Fruit fly (Drosophila melanogaster) whole organism, embryonic: ENCODE measurements around the gene CG12594.

ENCODE experiments used
- Ada2b ChIP-seq: fragments of 200-800 bp; sonication (Bioruptor generic); IDR thresholded peaks from 2 replicates; pipeline ENCODE4 v1.3.6; 2022; ENCODE audit warnings: missing biosample characterization, missing genetic modification characterization
- CG10209 ChIP-seq: fragments of 200-800 bp; sonication (Bioruptor generic); optimal IDR thresholded peaks from 3 replicates; lab custom pipeline; 2017; ENCODE audit warnings: missing biosample characterization, mild to moderate bottlenecking, missing genetic modification characterization, missing genetic modification reagents
- CG1024 ChIP-seq: fragments of 200-800 bp; sonication (Bioruptor generic); IDR thresholded peaks from 2 replicates; pipeline ENCODE4 v1.3.6; 2022; ENCODE audit warnings: missing biosample characterization, missing genetic modification characterization
- CG10267 ChIP-seq: fragments of 200-800 bp; sonication (Bioruptor generic); optimal IDR thresholded peaks from 2 replicates; lab custom pipeline; 2018; ENCODE audit warnings: missing biosample characterization, mild to moderate bottlenecking, missing genetic modification characterization, moderate library complexity
- CG10431 ChIP-seq: fragments of 200-800 bp; sonication (Bioruptor generic); optimal IDR thresholded peaks from 3 replicates; lab custom pipeline; 2018; ENCODE audit warnings: missing biosample characterization, mild to moderate bottlenecking, missing genetic modification characterization
- CG11093 ChIP-seq: fragments of 200-800 bp; sonication (Bioruptor generic); IDR thresholded peaks from 3 replicates; pipeline ENCODE4 v1.3.6; 2022; ENCODE audit warnings: missing biosample characterization, missing genetic modification characterization
- CG11695 ChIP-seq: fragments of 200-800 bp; sonication (Bioruptor generic); IDR thresholded peaks from 3 replicates; pipeline ENCODE4 v1.3.6; 2022; ENCODE audit warnings: missing biosample characterization, missing genetic modification characterization
- CG12659 ChIP-seq: fragments of 200-800 bp; sonication (Bioruptor generic); optimal IDR thresholded peaks from 3 replicates; lab custom pipeline; 2017; ENCODE audit warnings: mild to moderate bottlenecking, missing biosample characterization, missing genetic modification reagents, missing genetic modification characterization
- CG12744 ChIP-seq: fragments of 200-800 bp; sonication (Bioruptor generic); optimal IDR thresholded peaks from 2 replicates; lab custom pipeline; 2016; ENCODE audit warnings: missing biosample characterization, missing genetic modification characterization
- CG13287 ChIP-seq: fragments of 200-800 bp; sonication (Bioruptor generic); IDR thresholded peaks from 2 replicates; pipeline ENCODE4 v1.3.6; 2022; ENCODE audit warnings: missing biosample characterization, missing genetic modification characterization; ENCODE audit not compliant: partially characterized antibody
- CG13894 ChIP-seq: fragments of 200-800 bp; sonication (Bioruptor generic); optimal IDR thresholded peaks from 3 replicates; lab custom pipeline; 2018; ENCODE audit warnings: missing biosample characterization, mild to moderate bottlenecking, missing genetic modification characterization, moderate library complexity
- CG15269 ChIP-seq: fragments of 200-800 bp; sonication (Bioruptor generic); optimal IDR thresholded peaks from 2 replicates; lab custom pipeline; 2018; ENCODE audit warnings: missing biosample characterization, mild to moderate bottlenecking, missing genetic modification characterization, moderate library complexity
- CG1603 ChIP-seq: fragments of 200-800 bp; sonication (Bioruptor generic); optimal IDR thresholded peaks from 2 replicates; lab custom pipeline; 2019; ENCODE audit warnings: missing biosample characterization, mild to moderate bottlenecking, missing genetic modification characterization, moderate library complexity
- CG17385 ChIP-seq: fragments of 200-800 bp; sonication (Bioruptor generic); optimal IDR thresholded peaks from 3 replicates; lab custom pipeline; 2018; ENCODE audit warnings: missing biosample characterization, mild to moderate bottlenecking, missing genetic modification characterization
- CG17829 ChIP-seq: fragments of 200-800 bp; optimal IDR thresholded peaks from 2 replicates; lab custom pipeline; 2019; ENCODE audit warnings: missing biosample characterization, mild to moderate bottlenecking, missing genetic modification characterization, moderate library complexity
- CG18619 ChIP-seq: fragments of 200-800 bp; sonication (Bioruptor generic); optimal IDR thresholded peaks from 3 replicates; lab custom pipeline; 2017; ENCODE audit warnings: missing biosample characterization, mild to moderate bottlenecking, missing genetic modification characterization
- CG2116 ChIP-seq: fragments of 200-800 bp; sonication (Bioruptor generic); optimal IDR thresholded peaks from 3 replicates; lab custom pipeline; 2018; ENCODE audit warnings: missing biosample characterization, mild to moderate bottlenecking, missing genetic modification characterization
- CG30020 ChIP-seq: fragments of 200-800 bp; optimal IDR thresholded peaks from 2 replicates; lab custom pipeline; 2019; ENCODE audit warnings: missing biosample characterization, mild to moderate bottlenecking, missing genetic modification characterization, moderate library complexity
- CG32532 ChIP-seq: fragments of 200-800 bp; sonication (Bioruptor generic); IDR thresholded peaks from 2 replicates; pipeline ENCODE4 v1.3.6; 2022; ENCODE audit warnings: missing biosample characterization, missing genetic modification characterization
- CG42726 ChIP-seq: fragments of 200-800 bp; sonication (Bioruptor generic); IDR thresholded peaks from 2 replicates; pipeline ENCODE4 v1.3.6; 2022; ENCODE audit warnings: missing biosample characterization, missing genetic modification characterization; ENCODE audit not compliant: partially characterized antibody
- CG8290 ChIP-seq, 3 experiments: fragments of 200-800 bp; sonication (Bioruptor generic); optimal IDR thresholded peaks; 2 replicates each; lab custom pipeline; 2016 to 2019; ENCODE audit warnings: missing biosample characterization in 3 of 3, missing genetic modification characterization in 3 of 3, mild to moderate bottlenecking in 2 of 3, moderate library complexity in 1 of 3
- Dp ChIP-seq: fragments of 200-800 bp; sonication (Bioruptor generic); optimal IDR thresholded peaks from 2 replicates; lab custom pipeline; 2018; ENCODE audit warnings: missing biosample characterization, mild to moderate bottlenecking, missing genetic modification characterization, moderate library complexity
- E2f2 ChIP-seq: fragments of 200-800 bp; sonication (Bioruptor generic); IDR thresholded peaks from 2 replicates; pipeline ENCODE4 v1.3.6; 2022; ENCODE audit warnings: missing biosample characterization, missing genetic modification characterization
- Eip74EF ChIP-seq, 2 experiments: fragments of 200-800 bp in 1 of 2; fragments of >200 bp in 1 of 2; sonication (Bioruptor generic) in 1 of 2; optimal IDR thresholded peaks; 2 replicates each; lab custom pipeline; 2017 to 2019; ENCODE audit warnings: missing biosample characterization in 2 of 2, missing genetic modification characterization in 2 of 2, mild to moderate bottlenecking in 1 of 2, moderate library complexity in 1 of 2
- Ets97D ChIP-seq: fragments of 200-800 bp; sonication (Bioruptor generic); optimal IDR thresholded peaks from 3 replicates; lab custom pipeline; 2016; ENCODE audit warnings: missing biosample characterization, missing genetic modification characterization
- GATAe ChIP-seq: fragments of 200-800 bp; sonication (Bioruptor generic); conservative IDR thresholded peaks from 2 replicates; pipeline ENCODE4 v1.3.6; 2022; ENCODE audit warnings: missing biosample characterization, missing genetic modification characterization
- H15 ChIP-seq: fragments of 200-800 bp; sonication (Bioruptor generic); IDR thresholded peaks from 3 replicates; pipeline ENCODE4 v1.3.6; 2022; ENCODE audit warnings: missing biosample characterization, missing genetic modification characterization
- Kr ChIP-seq: fragments of 200-800 bp; sonication (Bioruptor generic); optimal IDR thresholded peaks from 2 replicates; lab custom pipeline; 2017; ENCODE audit warnings: missing biosample characterization, mild to moderate bottlenecking, missing genetic modification characterization
- MESR4 ChIP-seq: fragments of 200-800 bp; sonication (Bioruptor generic); optimal IDR thresholded peaks from 2 replicates; lab custom pipeline; 2018; ENCODE audit warnings: missing biosample characterization, mild to moderate bottlenecking, missing genetic modification characterization, moderate library complexity
- Med ChIP-seq: fragments of 200-800 bp; sonication (Bioruptor generic); peaks from one replicate; lab custom pipeline; 2016; ENCODE audit warnings: missing biosample characterization, missing genetic modification characterization, mild to moderate bottlenecking, inconsistent platforms, moderate library complexity
- Myb ChIP-seq: fragments of 200-800 bp; sonication (Bioruptor generic); optimal IDR thresholded peaks from 2 replicates; lab custom pipeline; 2016; ENCODE audit warnings: missing biosample characterization, missing genetic modification characterization
- Ptx1 ChIP-seq: fragments of 200-800 bp; sonication (Bioruptor generic); IDR thresholded peaks from 2 replicates; pipeline ENCODE4 v1.3.6; 2022; ENCODE audit warnings: missing biosample characterization, missing genetic modification characterization
- Sin3A ChIP-seq: fragments of >200 bp; optimal IDR thresholded peaks from 2 replicates; lab custom pipeline; 2018
- Sry-δ ChIP-seq: fragments of 200-800 bp; sonication (Bioruptor generic); optimal IDR thresholded peaks from 2 replicates; lab custom pipeline; 2016; ENCODE audit warnings: missing biosample characterization, missing genetic modification characterization
- TFAM ChIP-seq: fragments of 200-800 bp; sonication (Bioruptor generic); optimal IDR thresholded peaks from 2 replicates; lab custom pipeline; 2017; ENCODE audit warnings: missing biosample characterization, missing genetic modification characterization, inconsistent platforms
- Taf1 ChIP-seq: fragments of 200-800 bp; sonication (Bioruptor generic); IDR thresholded peaks from 2 replicates; pipeline ENCODE4 v1.3.6; 2022; ENCODE audit warnings: missing biosample characterization, missing genetic modification characterization
- Tbp ChIP-seq: fragments of >200 bp; optimal IDR thresholded peaks from 2 replicates; lab custom pipeline; 2018; ENCODE audit warnings: missing biosample characterization, missing genetic modification characterization
- Usf ChIP-seq: fragments of 200-800 bp; sonication (Bioruptor generic); optimal IDR thresholded peaks from 2 replicates; lab custom pipeline; 2017; ENCODE audit warnings: missing genotype, missing biosample characterization, missing genetic modification characterization
- YL-1 ChIP-seq: fragments of 200-800 bp; sonication (Bioruptor generic); optimal IDR thresholded peaks from 3 replicates; lab custom pipeline; 2017; ENCODE audit warnings: missing biosample characterization, mild to moderate bottlenecking, missing genetic modification characterization
- br ChIP-seq: fragments of >200 bp; optimal IDR thresholded peaks from 2 replicates; lab custom pipeline; 2017
- cad ChIP-seq: fragments of >200 bp; optimal IDR thresholded peaks from 2 replicates; lab custom pipeline; 2017; ENCODE audit warnings: missing biosample characterization, missing genetic modification characterization
- disco-r ChIP-seq: fragments of 200-800 bp; sonication (Bioruptor generic); optimal IDR thresholded peaks from 2 replicates; lab custom pipeline; 2016; ENCODE audit warnings: missing biosample characterization, missing genetic modification characterization
- fd3F ChIP-seq: fragments of 200-800 bp; sonication (Bioruptor generic); optimal IDR thresholded peaks from 2 replicates; lab custom pipeline; 2018; ENCODE audit warnings: missing biosample characterization, mild to moderate bottlenecking, missing genetic modification characterization, moderate library complexity
- gro ChIP-seq: fragments of 200-800 bp; sonication (Bioruptor generic); optimal IDR thresholded peaks from 2 replicates; lab custom pipeline; 2016; ENCODE audit warnings: missing biosample characterization, missing genetic modification characterization
- gt ChIP-seq: fragments of 200-800 bp; sonication (Bioruptor generic); IDR thresholded peaks from 2 replicates; pipeline ENCODE4 v1.3.6; 2022; ENCODE audit warnings: missing biosample characterization, missing genetic modification characterization
- odd ChIP-seq: fragments of 200-800 bp; sonication (Bioruptor generic); optimal IDR thresholded peaks from 2 replicates; lab custom pipeline; 2017; ENCODE audit warnings: missing biosample characterization, mild to moderate bottlenecking, missing genetic modification characterization
- pzg ChIP-seq: fragments of 200-800 bp; sonication (Bioruptor generic); optimal IDR thresholded peaks from 3 replicates; lab custom pipeline; 2018; ENCODE audit warnings: missing biosample characterization, mild to moderate bottlenecking, missing genetic modification characterization, moderate library complexity
- sc ChIP-seq, 3 experiments: fragments of >200 bp in 2 of 3; fragments of 200-800 bp in 1 of 3; sonication (Bioruptor generic) in 1 of 3; optimal IDR thresholded peaks; 2 replicates in 2 of 3; 3 replicates in 1 of 3; lab custom pipeline; 2017; ENCODE audit warnings: mild to moderate bottlenecking in 1 of 3, missing biosample characterization in 1 of 3, missing genetic modification characterization in 1 of 3, missing genetic modification reagents in 1 of 3
- slbo ChIP-seq: fragments of 200-800 bp; sonication (Bioruptor generic); IDR thresholded peaks from 2 replicates; pipeline ENCODE4 v1.3.6; 2022; ENCODE audit warnings: missing biosample characterization, missing genetic modification characterization
- stwl ChIP-seq: fragments of 200-800 bp; sonication (Bioruptor generic); optimal IDR thresholded peaks from 3 replicates; lab custom pipeline; 2018; ENCODE audit warnings: missing biosample characterization, mild to moderate bottlenecking, missing genetic modification characterization, moderate library complexity
- trem ChIP-seq: fragments of 200-800 bp; optimal IDR thresholded peaks from 3 replicates; lab custom pipeline; 2019; ENCODE audit warnings: missing biosample characterization, mild to moderate bottlenecking, missing genetic modification characterization, moderate library complexity

Gene CG12594

DNA sequence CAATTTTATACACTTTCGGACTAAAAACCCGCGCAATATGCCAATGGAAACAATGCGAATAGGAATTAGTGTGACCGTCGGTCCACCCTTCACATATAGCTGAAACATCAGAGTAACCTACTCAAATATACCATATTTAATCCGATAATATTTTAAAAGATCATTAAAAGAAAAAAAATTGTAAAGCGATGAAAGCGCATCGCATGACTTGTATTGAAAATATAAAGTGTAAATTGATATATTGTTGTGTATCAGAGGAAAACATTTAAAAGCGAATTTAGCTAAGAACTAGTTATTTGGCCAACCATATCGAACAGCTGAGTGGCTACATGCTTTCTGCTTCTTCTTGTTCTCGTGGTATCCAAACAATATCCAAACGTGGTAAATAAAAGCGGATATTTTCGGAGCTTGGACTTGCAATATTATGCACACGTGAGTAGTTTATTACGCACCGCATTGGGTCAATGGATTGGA is 20.2 kb downstream of the CG12594 start, which contains the start of the genes Blm and CG14722 (continued):
- TF ChIP-seq Dp (GFP tag; lab: Kevin White, UChicago): peak; percentile 70
- no peak for TF ChIP-seq disco-r
- TF ChIP-seq br (lab: Kevin White, UChicago): no peak
- no peak for TF ChIP-seq GATAe (GFP tag; lab: Robert Waterston, UW)
- TF ChIP-seq fd3F (GFP tag; lab: Kevin White, UChicago): no peak
- no peak for TF ChIP-seq CG8290 (GFP tag; optimal IDR thresholded peaks at IDR 0.05; lab: Kevin White, UChicago)
- no peak for TF ChIP-seq CG8290 (tag; optimal IDR thresholded peaks at IDR 0.05; lab: Kevin White, UChicago)
- peak; percentile 47 for TF ChIP-seq CG13287
- no peak for TF ChIP-seq CG32532
- no peak for TF ChIP-seq Taf1 (GFP tag; lab: Robert Waterston, UW)
- TF ChIP-seq gt: no peak
- peak; percentile 47 for TF ChIP-seq Sin3A (lab: Kevin White, UChicago)
- no peak for TF ChIP-seq H15 (GFP tag; lab: Robert Waterston, UW)
- TF ChIP-seq YL-1 (GFP tag; lab: Kevin White, UChicago): peak; percentile 74
- peak; percentile 69 for TF ChIP-seq pzg (GFP tag; lab: Kevin White, UChicago)
- TF ChIP-seq trem (tag; lab: Kevin White, UChicago): peak; percentile 93
- no peak for TF ChIP-seq CG18619 (GFP tag; lab: Kevin White, UChicago)
- TF ChIP-seq CG42726 (GFP tag; lab: Robert Waterston, UW): no peak
- no peak for TF ChIP-seq Usf (GFP tag; lab: Kevin White, UChicago)
- TF ChIP-seq Kr: no peak
- TF ChIP-seq Med: peak; percentile 64
- peak; percentile 49 for TF ChIP-seq CG12659
- TF ChIP-seq E2f2 (GFP tag; lab: Robert Waterston, UW): peak; percentile 77
- TF ChIP-seq TFAM (GFP tag; lab: Kevin White, UChicago): no peak
- TF ChIP-seq CG11695: no peak
- TF ChIP-seq cad (GFP tag; lab: Kevin White, UChicago): no peak
- TF ChIP-seq CG10431: peak; percentile 16
- TF ChIP-seq CG17385 (GFP tag; lab: Kevin White, UChicago): peak; percentile 94
- TF ChIP-seq MESR4 (GFP tag; lab: Kevin White, UChicago): peak; percentile 58
- TF ChIP-seq CG17829 (tag; lab: Kevin White, UChicago): peak; percentile 25
- TF ChIP-seq CG1603: no peak
- TF ChIP-seq Eip74EF (GFP tag; optimal IDR thresholded peaks at IDR 0.05; lab: Kevin White, UChicago): no peak
- no peak for TF ChIP-seq CG15269 (tag; lab: Kevin White, UChicago)
- no peak for TF ChIP-seq sc (optimal IDR thresholded peaks at IDR 0.05; lab: Kevin White, UChicago)
- no peak for TF ChIP-seq sc (GFP tag; optimal IDR thresholded peaks at IDR 0.05; lab: Kevin White, UChicago)
- peak; percentile 11 for TF ChIP-seq CG12744
- peak; percentile 55 for TF ChIP-seq CG2116
- TF ChIP-seq gro: peak; percentile 33
- no peak for TF ChIP-seq CG1024 (GFP tag; lab: Robert Waterston, UW)
- peak; percentile 21 for TF ChIP-seq Tbp (GFP tag; lab: Kevin White, UChicago)
- no peak for TF ChIP-seq slbo (GFP tag; lab: Robert Waterston, UW)
- peak; percentile 52 for TF ChIP-seq CG10267 (tag; lab: Kevin White, UChicago)
- peak; percentile 43 for TF ChIP-seq Sry-δ (GFP tag; lab: Kevin White, UChicago)
- peak; percentile 22 for TF ChIP-seq Ets97D
- peak; percentile 34 for TF ChIP-seq stwl (tag; lab: Kevin White, UChicago)
- TF ChIP-seq CG13894 (tag; lab: Kevin White, UChicago): no peak
- peak; percentile 45 for TF ChIP-seq CG30020 (tag; lab: Kevin White, UChicago)
- no peak for TF ChIP-seq CG11093 (GFP tag; lab: Robert Waterston, UW)
- no peak for TF ChIP-seq odd (GFP tag; lab: Kevin White, UChicago)
- no peak for TF ChIP-seq Ptx1 (GFP tag; lab: Robert Waterston, UW)
- TF ChIP-seq Myb: peak; percentile 33
- TF ChIP-seq CG10209: no peak
- no peak for TF ChIP-seq Ada2b (GFP tag; lab: Robert Waterston, UW)
